Fruit fly (Drosophila melanogaster) whole organism, wandering third instar larva: ENCODE results near the gene Gr5a.

Source experiments
- Abd-B ChIP-seq: fragments of >200 bp; optimal IDR thresholded peaks from 2 replicates; lab custom pipeline; 2017; ENCODE audit warnings: missing biosample characterization, missing genetic modification characterization
- CG32264 ChIP-seq: fragments of 200-800 bp; sonication (Bioruptor generic); optimal IDR thresholded peaks from 2 replicates; lab custom pipeline; 2016; ENCODE audit warnings: missing biosample characterization, missing genetic modification characterization
- CG9705 ChIP-seq: fragments of 200-800 bp; sonication (Bioruptor generic); optimal IDR thresholded peaks from 2 replicates; lab custom pipeline; 2018; ENCODE audit warnings: missing biosample characterization, mild to moderate bottlenecking, missing genetic modification characterization
- CrebA ChIP-seq: fragments of 200-800 bp; sonication (Bioruptor generic); optimal IDR thresholded peaks from 2 replicates; lab custom pipeline; 2016; ENCODE audit warnings: missing biosample characterization, mild to moderate bottlenecking, missing genetic modification characterization, borderline replicate concordance
- Dfd ChIP-seq: fragments of >200 bp; optimal IDR thresholded peaks from 2 replicates; lab custom pipeline; 2017; ENCODE audit warnings: missing biosample characterization, missing genetic modification characterization
- Dif ChIP-seq: fragments of 200-275, 200-300 bp; sonication (Bioruptor generic); optimal IDR thresholded peaks from 2 replicates; lab custom pipeline; 2018; ENCODE audit warnings: missing biosample characterization, missing genetic modification characterization; ENCODE audit not compliant: partially characterized antibody
- GATAd ChIP-seq: sonication (Bioruptor generic); optimal IDR thresholded peaks from 2 replicates; lab custom pipeline; 2016; ENCODE audit warnings: missing biosample characterization, missing genetic modification characterization
- HLH106 ChIP-seq: fragments of 200-800 bp; optimal IDR thresholded peaks from 3 replicates; lab custom pipeline; 2019; ENCODE audit warnings: missing biosample characterization, mild to moderate bottlenecking, missing genetic modification characterization, moderate library complexity
- Hnf4 ChIP-seq: fragments of 200-800 bp; sonication (Bioruptor generic); optimal IDR thresholded peaks from 2 replicates; lab custom pipeline; 2016; ENCODE audit warnings: missing biosample characterization, mild to moderate bottlenecking, missing genetic modification characterization
- Hr78 ChIP-seq: fragments of >200 bp; optimal IDR thresholded peaks from 2 replicates; lab custom pipeline; 2017; ENCODE audit warnings: missing biosample characterization, missing genetic modification characterization
- Hr83 ChIP-seq: fragments of 200-300 bp; sonication (Bioruptor generic); optimal IDR thresholded peaks from 2 replicates; lab custom pipeline; 2016; ENCODE audit warnings: missing biosample characterization, mild to moderate bottlenecking, missing genetic modification characterization, moderate library complexity; ENCODE audit not compliant: poor library complexity, severe bottlenecking
- Jra ChIP-seq: sonication (Bioruptor generic); optimal IDR thresholded peaks from 2 replicates; lab custom pipeline; 2016; ENCODE audit warnings: missing biosample characterization, missing genetic modification characterization
- Mio ChIP-seq: sonication (Bioruptor generic); optimal IDR thresholded peaks from 2 replicates; lab custom pipeline; 2016; ENCODE audit warnings: missing biosample characterization, missing genetic modification characterization
- Myc ChIP-seq: fragments of >200 bp; optimal IDR thresholded peaks from 2 replicates; lab custom pipeline; 2017
- N ChIP-seq: fragments of >200 bp; optimal IDR thresholded peaks from 2 replicates; lab custom pipeline; 2018; ENCODE audit warnings: missing biosample characterization, missing external identifiers, missing genetic modification characterization
- OdsH ChIP-seq: fragments of 200-800 bp; sonication (Bioruptor generic); optimal IDR thresholded peaks from 2 replicates; lab custom pipeline; 2016; ENCODE audit warnings: missing biosample characterization, mild to moderate bottlenecking, missing genetic modification characterization
- Rel ChIP-seq, 2 experiments: fragments of 200-800 bp; sonication (Bioruptor generic) in 1 of 2; optimal IDR thresholded peaks; 2 replicates in 1 of 2; 3 replicates in 1 of 2; lab custom pipeline; 2016 to 2019; ENCODE audit warnings: mild to moderate bottlenecking in 2 of 2, missing biosample characterization in 2 of 2, missing genetic modification characterization in 2 of 2, moderate library complexity in 1 of 2
- Sp1 ChIP-seq: fragments of 200-800 bp; sonication (Bioruptor generic); optimal IDR thresholded peaks from 3 replicates; lab custom pipeline; 2019; ENCODE audit warnings: missing biosample characterization, mild to moderate bottlenecking, missing genetic modification characterization, moderate library complexity
- Vsx2 ChIP-seq: fragments of 200-300, 225-300 bp; sonication (Bioruptor generic); optimal IDR thresholded peaks from 2 replicates; lab custom pipeline; 2018; ENCODE audit warnings: missing biosample characterization, missing genetic modification characterization; ENCODE audit not compliant: partially characterized antibody
- br ChIP-seq: fragments of 200-800 bp; sonication (Bioruptor generic); optimal IDR thresholded peaks from 2 replicates; lab custom pipeline; 2016; ENCODE audit warnings: missing biosample characterization, missing genetic modification characterization
- brk ChIP-seq: fragments of 200-800 bp; sonication (Bioruptor generic); optimal IDR thresholded peaks from 2 replicates; lab custom pipeline; 2016; ENCODE audit warnings: missing biosample characterization, mild to moderate bottlenecking, missing genetic modification characterization
- dl ChIP-seq, 2 experiments: fragments of 175-275, 200-275 bp in 1 of 2; fragments of 200-275 bp in 1 of 2; sonication (Bioruptor generic); optimal IDR thresholded peaks; lab custom pipeline; 2018; ENCODE audit warnings: mild to moderate bottlenecking in 2 of 2, missing biosample characterization in 2 of 2, missing genetic modification characterization in 2 of 2, moderate library complexity in 2 of 2; ENCODE audit not compliant: partially characterized antibody in 2 of 2, insufficient read depth in 1 of 2
- dmrt93B ChIP-seq: fragments of 200-800 bp; sonication (Bioruptor generic); optimal IDR thresholded peaks from 2 replicates; lab custom pipeline; 2018; ENCODE audit warnings: missing biosample characterization, mild to moderate bottlenecking, missing genetic modification characterization
- ey ChIP-seq: fragments of 200-800 bp; sonication (Bioruptor generic); optimal IDR thresholded peaks from 2 replicates; lab custom pipeline; 2016; ENCODE audit warnings: missing biosample characterization, missing genetic modification characterization
- foxo ChIP-seq, 2 experiments: fragments of 200-800 bp; sonication (Bioruptor generic); optimal IDR thresholded peaks; 2 replicates in 1 of 2; 3 replicates in 1 of 2; lab custom pipeline; 2016 to 2017; ENCODE audit warnings: missing biosample characterization in 2 of 2, missing genetic modification characterization in 2 of 2
- fru ChIP-seq: fragments of 200-800 bp; sonication (Bioruptor generic); optimal IDR thresholded peaks from 3 replicates; lab custom pipeline; 2016; ENCODE audit warnings: missing biosample characterization, mild to moderate bottlenecking, missing genetic modification characterization
- h ChIP-seq: fragments of 200-800 bp; sonication (Bioruptor generic); optimal IDR thresholded peaks from 3 replicates; lab custom pipeline; 2016; ENCODE audit warnings: missing biosample characterization, mild to moderate bottlenecking, missing genetic modification characterization
- jim ChIP-seq: fragments of 175-275, 200-325 bp; sonication (Bioruptor generic); optimal IDR thresholded peaks from 2 replicates; lab custom pipeline; 2016; ENCODE audit warnings: missing biosample characterization, mild to moderate bottlenecking, missing genetic modification characterization
- lola ChIP-seq: fragments of >200 bp; optimal IDR thresholded peaks from 2 replicates; lab custom pipeline; 2017; ENCODE audit warnings: missing biosample characterization, missing genetic modification characterization
- pan ChIP-seq: fragments of >200 bp; optimal IDR thresholded peaks from 2 replicates; lab custom pipeline; 2017
- psq ChIP-seq: fragments of 200-800 bp; sonication (Bioruptor generic); optimal IDR thresholded peaks from 3 replicates; lab custom pipeline; 2017; ENCODE audit warnings: missing biosample characterization, mild to moderate bottlenecking, missing genetic modification characterization, moderate library complexity
- rgr ChIP-seq: fragments of 200-800 bp; sonication (Bioruptor generic); optimal IDR thresholded peaks from 3 replicates; lab custom pipeline; 2016; ENCODE audit warnings: missing biosample characterization, mild to moderate bottlenecking, missing genetic modification characterization
- sv ChIP-seq: fragments of 200-800 bp; sonication (Bioruptor generic); optimal IDR thresholded peaks from 3 replicates; lab custom pipeline; 2016; ENCODE audit warnings: missing biosample characterization, missing genetic modification characterization
- tai ChIP-seq: sonication (Bioruptor generic); optimal IDR thresholded peaks from 2 replicates; lab custom pipeline; 2016; ENCODE audit warnings: missing biosample characterization, missing genetic modification characterization
- usp ChIP-seq: fragments of >200 bp; optimal IDR thresholded peaks from 2 replicates; lab custom pipeline; 2017; ENCODE audit warnings: missing biosample characterization, missing genetic modification characterization
- woc ChIP-seq: sonication (Bioruptor generic); optimal IDR thresholded peaks from 2 replicates; lab custom pipeline; 2016; ENCODE audit warnings: missing biosample characterization, mild to moderate bottlenecking, missing genetic modification characterization

Gr5a gene

DNA sequence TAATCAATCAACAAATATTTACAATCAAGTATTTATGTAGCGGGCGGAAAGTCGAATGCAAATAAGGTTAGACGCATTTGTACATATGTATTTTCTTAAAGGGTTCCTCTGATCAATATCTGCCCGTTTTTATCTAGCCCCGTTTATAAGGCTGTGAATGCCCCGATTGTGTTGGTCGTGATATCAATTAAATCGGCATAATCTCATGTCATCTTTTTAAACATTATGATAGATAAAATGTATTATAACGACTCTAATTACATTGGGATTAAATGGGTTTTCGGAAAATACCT is 2.3 kb upstream of the Gr5a start:
- TF ChIP-seq OdsH (GFP tag; lab: Kevin White, UChicago) = no peak
- TF ChIP-seq usp (GFP tag; lab: Kevin White, UChicago) = no peak
- peak; percentile 4 for TF ChIP-seq sv (GFP tag; lab: Kevin White, UChicago)
- TF ChIP-seq CG9705 (GFP tag; lab: Kevin White, UChicago) = no peak

DNA sequence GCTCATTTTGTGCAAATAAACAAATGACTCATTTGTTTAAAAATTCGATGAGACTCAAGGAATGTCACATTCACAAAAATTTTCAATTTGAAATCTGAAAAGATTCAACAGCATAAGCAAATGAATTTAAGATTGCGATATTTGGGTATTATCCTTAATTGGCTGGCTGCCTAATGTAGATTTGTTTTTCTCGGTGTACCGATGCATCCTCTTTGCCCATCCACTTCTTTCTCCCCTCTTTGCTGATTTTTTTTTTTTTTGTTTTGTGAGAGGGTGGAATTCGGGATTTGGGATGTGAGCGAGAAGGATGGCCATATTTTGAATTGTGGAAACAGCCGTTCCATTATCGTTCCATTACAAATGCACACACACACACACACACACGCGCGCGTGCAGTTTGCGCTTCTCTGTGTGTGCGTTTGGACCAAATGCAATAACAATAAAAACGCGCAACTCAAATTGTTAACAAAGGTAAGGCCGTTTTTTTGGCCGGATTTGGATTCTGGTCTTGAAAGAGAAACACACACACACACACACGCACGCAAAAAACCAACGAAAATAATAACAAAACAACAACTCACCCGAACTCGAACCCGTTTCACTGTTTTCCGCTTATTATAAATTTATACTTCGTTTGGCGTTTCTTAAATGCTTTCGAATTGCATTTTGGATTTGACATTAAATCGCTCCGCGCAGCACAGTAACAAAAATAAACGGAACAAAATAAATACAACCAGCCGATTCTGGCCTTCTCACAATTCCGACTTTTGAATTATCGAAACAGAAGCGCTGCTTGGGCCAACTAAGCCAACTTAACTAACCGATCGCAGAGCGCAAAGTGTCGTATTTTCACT is 1.1 kb upstream of the Gr5a start:
- no peak for TF ChIP-seq Hnf4 (GFP tag; lab: Kevin White, UChicago)
- peak; percentile 35 for TF ChIP-seq Dfd (GFP tag; lab: Kevin White, UChicago)
- TF ChIP-seq brk = no peak
- TF ChIP-seq dmrt93B (GFP tag; lab: Kevin White, UChicago) = peak; percentile 46
- TF ChIP-seq br = peak; percentile 64
- peak; percentile 72 for TF ChIP-seq Sp1 (GFP tag; lab: Kevin White, UChicago)
- no peak for TF ChIP-seq Rel (GFP tag; optimal IDR thresholded peaks at IDR 0.05; lab: Kevin White, UChicago)
- no peak for TF ChIP-seq Rel (tag; optimal IDR thresholded peaks at IDR 0.05; lab: Kevin White, UChicago)
- TF ChIP-seq HLH106 (tag; lab: Kevin White, UChicago) = peak; percentile 61
- TF ChIP-seq Abd-B (GFP tag; lab: Kevin White, UChicago) = no peak
- peak; percentile 75 for TF ChIP-seq h (GFP tag; lab: Kevin White, UChicago)
- peak; percentile 74 for TF ChIP-seq woc (GFP tag; lab: Kevin White, UChicago)
- no peak for TF ChIP-seq dl (GFP tag; optimal IDR thresholded peaks at IDR 0.05; lab: Kevin White, UChicago; ENCODE audit: insufficient read depth in 1 of 2, partially characterized antibody in 2 of 2)
- peak; percentile 77 for TF ChIP-seq ey
- TF ChIP-seq Jra = peak; percentile 55
- TF ChIP-seq Dif (GFP tag; lab: Kevin White, UChicago) = no peak
- TF ChIP-seq lola (GFP tag; lab: Kevin White, UChicago) = no peak
- TF ChIP-seq OdsH (GFP tag; lab: Kevin White, UChicago) = peak; percentile 77
- TF ChIP-seq pan (lab: Kevin White, UChicago) = no peak
- peak; percentile 67 for TF ChIP-seq psq (GFP tag; lab: Kevin White, UChicago)
- no peak for TF ChIP-seq sv (GFP tag; lab: Kevin White, UChicago)
- no peak for TF ChIP-seq Hr78 (GFP tag; lab: Kevin White, UChicago)
- peak; percentile 15 for TF ChIP-seq CG9705 (GFP tag; lab: Kevin White, UChicago)
- peak; percentile 70 for TF ChIP-seq rgr (GFP tag; lab: Kevin White, UChicago)
- no peak for TF ChIP-seq tai (GFP tag; lab: Kevin White, UChicago)
- peak; percentile 80 for TF ChIP-seq fru (GFP tag; lab: Kevin White, UChicago)
- peak; percentile 71 for TF ChIP-seq jim (GFP tag; lab: Kevin White, UChicago)
- peak in 1 of 2 experiments; percentile 84 for TF ChIP-seq foxo (GFP tag; optimal IDR thresholded peaks at IDR 0.05; lab: Kevin White, UChicago)
- peak; percentile 21 for TF ChIP-seq CG32264 (GFP tag; lab: Kevin White, UChicago)
- TF ChIP-seq Mio = no peak
- no peak for TF ChIP-seq N

DNA sequence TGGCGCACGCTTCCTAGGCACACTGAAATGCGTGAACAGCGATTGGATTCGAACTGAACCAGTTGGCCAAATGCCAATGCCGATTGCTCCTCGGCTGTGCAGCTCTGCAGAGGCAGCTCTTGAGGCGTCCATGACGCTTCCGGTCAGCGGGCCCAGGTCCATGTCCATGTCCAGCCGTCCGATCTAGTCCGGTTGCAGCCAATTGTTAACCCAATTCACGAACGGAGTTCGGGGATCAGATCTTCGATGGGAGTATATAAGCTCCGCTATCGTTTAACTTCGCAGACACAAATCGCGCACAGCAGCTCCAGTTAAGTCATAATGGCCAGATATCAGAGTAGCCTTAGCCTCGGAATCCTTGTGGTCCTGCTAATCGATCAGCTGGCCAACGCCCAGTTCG is 2.5 kb downstream of the Gr5a start, which contains the start of gene CG42449:
Gene CG42449 (plus strand): TSS at position 301 of the 400 bp plus-strand sequence.
- TF ChIP-seq pan (lab: Kevin White, UChicago) (no peak), Dif (GFP tag; lab: Kevin White, UChicago) (no peak), Myc (lab: Kevin White, UChicago) (no peak)
- TF ChIP-seq, all 38 proteins: peak for 0

DNA sequence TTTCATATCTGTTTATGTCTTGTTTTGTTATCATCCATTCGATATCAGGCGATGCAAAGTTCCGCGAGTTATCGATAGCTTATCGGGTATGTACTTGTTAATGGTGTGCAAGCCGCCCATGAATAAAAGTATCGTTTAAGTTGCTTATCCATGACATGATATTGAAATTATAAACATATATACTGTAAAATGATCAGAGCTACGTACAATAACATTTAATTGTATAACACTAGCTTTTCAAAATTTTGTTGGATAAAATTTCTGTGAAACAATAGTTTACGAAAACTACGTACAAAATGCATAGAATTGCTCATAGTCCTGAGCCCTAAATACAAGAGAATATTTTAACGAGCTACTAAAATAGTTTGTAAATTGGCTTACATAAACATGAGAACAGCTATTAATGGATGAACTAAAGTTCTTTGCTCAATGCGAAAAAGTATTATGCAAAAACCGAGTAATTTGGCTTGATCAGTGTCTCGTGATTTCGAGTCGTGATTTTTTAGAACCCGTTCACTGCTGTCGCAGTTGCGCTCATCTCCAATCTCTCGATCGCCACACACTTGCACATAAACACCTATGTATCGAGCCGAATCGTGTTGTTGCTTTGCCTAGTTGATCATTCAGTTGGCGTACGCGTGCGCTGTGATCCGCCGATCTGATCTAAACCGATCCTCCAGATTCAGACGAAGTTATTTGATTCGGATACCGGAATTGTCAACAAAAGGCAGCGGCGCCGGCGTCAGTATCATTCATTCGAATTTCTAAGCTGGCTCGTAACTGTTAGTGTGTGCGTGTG is 9.2 kb downstream of the Gr5a start, which contains the start of the genes PGAP1 and cv:
Gene PGAP1 (minus strand): TSS at position 57 of the 799 bp plus-strand sequence.
Gene cv (plus strand): TSS at position 586 of the 799 bp plus-strand sequence.
- peak; percentile 14 for TF ChIP-seq GATAd
- TF ChIP-seq OdsH (GFP tag; lab: Kevin White, UChicago) = peak; percentile 21
- no peak for TF ChIP-seq Hnf4 (GFP tag; lab: Kevin White, UChicago)
- peak; percentile 42 for TF ChIP-seq HLH106 (tag; lab: Kevin White, UChicago)
- peak; percentile 12 for TF ChIP-seq sv (GFP tag; lab: Kevin White, UChicago)
- no peak for TF ChIP-seq brk
- peak; percentile 8 for TF ChIP-seq br
- peak; percentile 33 for TF ChIP-seq h (GFP tag; lab: Kevin White, UChicago)
- peak; percentile 13 for TF ChIP-seq Myc (lab: Kevin White, UChicago)
- TF ChIP-seq foxo (GFP tag; optimal IDR thresholded peaks at IDR 0.05; lab: Kevin White, UChicago) = peak in 1 of 2 experiments; percentile 64
- peak; percentile 55 for TF ChIP-seq Sp1 (GFP tag; lab: Kevin White, UChicago)
- no peak for TF ChIP-seq CG32264 (GFP tag; lab: Kevin White, UChicago)
- no peak for TF ChIP-seq Hr83 (GFP tag; lab: Kevin White, UChicago)
- TF ChIP-seq woc (GFP tag; lab: Kevin White, UChicago) = peak; percentile 83
- no peak for TF ChIP-seq Vsx2 (GFP tag; lab: Kevin White, UChicago)
- TF ChIP-seq CrebA (GFP tag; lab: Kevin White, UChicago) = no peak
- peak; percentile 19 for TF ChIP-seq psq (GFP tag; lab: Kevin White, UChicago)
- no peak for TF ChIP-seq lola (GFP tag; lab: Kevin White, UChicago)
- peak; percentile 45 for TF ChIP-seq ey
- TF ChIP-seq Jra = peak; percentile 25
- no peak for TF ChIP-seq Rel (GFP tag; optimal IDR thresholded peaks at IDR 0.05; lab: Kevin White, UChicago)
- no peak for TF ChIP-seq Rel (tag; optimal IDR thresholded peaks at IDR 0.05; lab: Kevin White, UChicago)
